Worm (Caenorhabditis elegans) whole organism, early embryonic: Measurements from ENCODE around the gene C43H6.6.
A peak's percentile ranks its signal among the peaks of the same experiment; 100 is the strongest.

Source experiments
- B0310.2 ChIP-seq: sonication (generic microtip); optimal IDR thresholded peaks from 2 replicates; lab custom pipeline; 2016; ENCODE audit warnings: mild to moderate bottlenecking, missing genetic modification characterization, missing compliant biosample characterization
- F13C5.2 ChIP-seq: sonication (generic microtip); optimal IDR thresholded peaks from 2 replicates; lab custom pipeline; 2017; ENCODE audit warnings: mild to moderate bottlenecking, missing genetic modification characterization, inconsistent platforms, missing compliant biosample characterization
- ama-1 ChIP-seq: fragments of 150-350 bp; optimal IDR thresholded peaks from 2 replicates; lab custom pipeline; 2014
- ceh-13 ChIP-seq: fragments of 200-800 bp; sonication (Bioruptor generic); optimal IDR thresholded peaks from 2 replicates; lab custom pipeline; 2018; ENCODE audit warnings: mild to moderate bottlenecking, missing genetic modification characterization, missing compliant biosample characterization
- ceh-36 ChIP-seq: sonication (generic microtip); optimal IDR thresholded peaks from 2 replicates; lab custom pipeline; 2016; ENCODE audit warnings: missing genetic modification characterization, inconsistent platforms, missing compliant biosample characterization
- ets-7 ChIP-seq: sonication (generic microtip); optimal IDR thresholded peaks from 2 replicates; lab custom pipeline; 2016; ENCODE audit warnings: missing genotype, missing genetic modification characterization, missing compliant biosample characterization
- flt-1 ChIP-seq: fragments of 200-800 bp; sonication (Bioruptor generic); IDR thresholded peaks from 2 replicates; pipeline ENCODE4 v1.3.6; 2022; ENCODE audit warnings: missing genetic modification characterization, missing compliant biosample characterization
- hmbx-1 ChIP-seq: sonication (generic microtip); optimal IDR thresholded peaks from 2 replicates; lab custom pipeline; 2016; ENCODE audit warnings: mild to moderate bottlenecking, missing genetic modification characterization, missing compliant biosample characterization
- hmg-4 ChIP-seq: fragments of 200-800 bp; sonication (Bioruptor generic); optimal IDR thresholded peaks from 2 replicates; lab custom pipeline; 2018; ENCODE audit warnings: mild to moderate bottlenecking, missing genetic modification characterization, missing compliant biosample characterization
- hnd-1 ChIP-seq: sonication (generic microtip); optimal IDR thresholded peaks from 2 replicates; lab custom pipeline; 2016; ENCODE audit warnings: missing genetic modification characterization, missing compliant biosample characterization
- pes-1 ChIP-seq: fragments of 200-800 bp; sonication (Bioruptor generic); IDR thresholded peaks from 2 replicates; pipeline ENCODE4 v1.3.6; 2022; ENCODE audit warnings: missing genetic modification reagents, missing genetic modification characterization, missing compliant biosample characterization
- sea-1 ChIP-seq: fragments of 200-800 bp; sonication (Bioruptor generic); conservative IDR thresholded peaks from 2 replicates; pipeline ENCODE4 v1.3.6; 2022; ENCODE audit warnings: missing genetic modification characterization, missing compliant biosample characterization
- tbx-37 ChIP-seq: fragments of 200-800 bp; sonication (Bioruptor generic); conservative IDR thresholded peaks from 2 replicates; pipeline ENCODE4 v1.3.6; 2022; ENCODE audit warnings: missing genetic modification reagents, missing genetic modification characterization, missing compliant biosample characterization
- tra-4 ChIP-seq: sonication (generic microtip); optimal IDR thresholded peaks from 2 replicates; lab custom pipeline; 2017; ENCODE audit warnings: missing genetic modification characterization, missing compliant biosample characterization

- TF ChIP-seq flt-1 (no peak), ets-7 (tag; lab: Kevin White, UChicago) (no peak), ama-1 (lab: Kevin White, UChicago) (no peak), tbx-37 (GFP tag; lab: Robert Waterston, UW) (no peak), sea-1 (GFP tag; lab: Robert Waterston, UW) (no peak), hnd-1 (tag; lab: Kevin White, UChicago) (no peak), B0310.2 (no peak), F13C5.2 (tag; lab: Kevin White, UChicago) (peak; percentile 27), tra-4 (tag; lab: Kevin White, UChicago) (no peak), hmg-4 (GFP tag; lab: Kevin White, UChicago) (no peak), ceh-13 (GFP tag; lab: Kevin White, UChicago) (no peak), pes-1 (GFP tag; lab: Robert Waterston, UW) (no peak), hmbx-1 (tag; lab: Kevin White, UChicago) (no peak), ceh-36 (no peak)
Measured at ce11 chrX:2382227-2382626, 12.9 kb upstream of the C43H6.6 start.
